Worm (Caenorhabditis elegans): ENCODE results near the gene vha-9.

DNA sequence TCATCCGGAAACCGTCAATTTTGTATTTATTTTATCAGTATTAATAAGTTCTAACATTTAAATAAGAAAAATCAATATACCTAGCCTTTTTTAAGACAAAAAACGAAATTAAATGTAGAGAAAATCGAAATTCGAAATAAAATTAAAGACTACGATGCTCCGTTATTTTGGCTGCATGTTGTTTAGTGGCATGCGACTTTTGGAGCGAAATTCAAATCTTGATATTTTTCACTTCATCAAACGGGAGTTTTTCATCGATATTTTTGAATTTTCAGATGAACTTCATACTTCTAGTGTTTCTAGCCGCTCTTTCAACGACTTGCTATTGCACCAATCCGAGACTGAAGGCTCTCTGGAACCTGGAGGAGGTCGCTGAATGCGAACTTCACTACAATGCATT, 47.0 kb upstream of the vha-9 start, which contains the start of gene C07E3.9:
- no peak for TF ChIP-seq egl-27 (tag; optimal IDR thresholded peaks at IDR 0.05)
- no peak for TF ChIP-seq pqm-1 (tag; optimal IDR thresholded peaks at IDR 0.05)
- TF ChIP-seq aly-2 (tag; optimal IDR thresholded peaks at IDR 0.05): no peak
- no peak for TF ChIP-seq unc-62 (GFP tag; optimal IDR thresholded peaks at IDR 0.05)
